Fruit fly (Drosophila melanogaster): ENCODE measurements around the gene mGluR.

DNA sequence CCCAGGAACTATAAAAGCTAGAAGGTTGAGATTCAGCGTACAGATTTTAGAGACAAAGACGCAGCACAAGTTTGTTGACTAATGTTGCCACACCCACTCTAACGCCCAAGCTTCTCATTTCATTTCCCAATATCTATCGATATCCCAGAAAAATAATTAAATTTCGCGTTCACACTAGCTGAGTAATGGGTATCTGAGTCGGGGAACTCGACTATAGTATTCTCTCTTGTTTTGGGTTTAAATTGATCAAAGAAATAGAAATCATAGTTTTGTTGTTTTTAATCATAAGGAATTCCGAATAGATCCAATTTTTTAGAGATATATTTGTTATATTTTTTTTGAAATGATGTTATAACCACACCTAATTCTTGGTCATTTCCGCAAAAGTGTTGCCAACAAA lies 26.6 kb downstream of the mGluR start:
- TF ChIP-seq h (optimal IDR thresholded peaks at IDR 0.05) (no peak), Myc (optimal IDR thresholded peaks at IDR 0.05) (no peak), psq (optimal IDR thresholded peaks at IDR 0.05) (no peak), Sin3A (optimal IDR thresholded peaks at IDR 0.05) (no peak), ttk (optimal IDR thresholded peaks at IDR 0.05) (no peak)
